Fruit fly (Drosophila melanogaster): ENCODE data around the gene Saf6.

Gene Saf6

dm6 chr2L:845341-846004, 29.7 kb upstream of the Saf6 start (continued):
- TF ChIP-seq CG11723 (GFP tag; optimal IDR thresholded peaks at IDR 0.05) (peak; percentile 72), Hand (GFP tag; optimal IDR thresholded peaks at IDR 0.05) (peak; percentile 79), sqz (GFP tag; optimal IDR thresholded peaks at IDR 0.05) (peak; percentile 44), CG2202 (tag; optimal IDR thresholded peaks at IDR 0.05) (peak; percentile 37), CG8281 (tag; optimal IDR thresholded peaks at IDR 0.05) (peak; percentile 70), CG8359 (GFP tag; optimal IDR thresholded peaks at IDR 0.05; ENCODE audit: borderline replicate concordance) (peak; percentile 37), CG6654 (GFP tag; optimal IDR thresholded peaks at IDR 0.05) (peak; percentile 58), pnt (GFP tag; optimal IDR thresholded peaks at IDR 0.05) (peak; percentile 88), gsb-n (tag; optimal IDR thresholded peaks at IDR 0.05) (peak; percentile 64), Rfx (GFP tag; IDR thresholded peaks at IDR 0.05) (peak; percentile 95), CG11398 (GFP tag; optimal IDR thresholded peaks at IDR 0.05) (peak; percentile 71), lab (GFP tag; optimal IDR thresholded peaks at IDR 0.05) (peak; percentile 95), CG4404 (GFP tag; IDR thresholded peaks at IDR 0.05) (peak; percentile 64), bsh (GFP tag; optimal IDR thresholded peaks at IDR 0.05) (peak; percentile 67 to 87), eve (GFP tag; optimal IDR thresholded peaks at IDR 0.05) (no peak), CG12744 (GFP tag; optimal IDR thresholded peaks at IDR 0.05) (peak; percentile 78), danr (GFP tag; IDR thresholded peaks at IDR 0.05) (peak; percentile 73; the same call in 1 of the 2 replicates), sim (GFP tag; IDR thresholded peaks at IDR 0.05) (no peak; the same call in none of the 2 replicates), Dip2 (GFP tag; IDR thresholded peaks at IDR 0.05) (no peak), CG7271 (tag; optimal IDR thresholded peaks at IDR 0.05) (no peak), D19B (GFP tag; optimal IDR thresholded peaks at IDR 0.05) (peak; percentile 59), CG15601 (tag; optimal IDR thresholded peaks at IDR 0.05) (peak; percentile 75), cas (GFP tag; IDR thresholded peaks at IDR 0.05) (peak; percentile 79), ash1 (GFP tag; optimal IDR thresholded peaks at IDR 0.05) (peak; percentile 34), ttk (GFP tag; IDR thresholded peaks at IDR 0.05) (peak; percentile 86), Gsc (GFP tag; IDR thresholded peaks at IDR 0.05) (peak; percentile 63), jing (GFP tag; optimal IDR thresholded peaks at IDR 0.05) (peak; percentile 66), ro (GFP tag; IDR thresholded peaks at IDR 0.05) (peak; percentile 78), CG18599 (GFP tag; optimal IDR thresholded peaks at IDR 0.05) (peak; percentile 91), crol (GFP tag; IDR thresholded peaks at IDR 0.05) (peak; percentile 87), slbo (GFP tag; IDR thresholded peaks at IDR 0.05) (peak; percentile 94), toy (GFP tag; IDR thresholded peaks at IDR 0.05) (no peak; the same call in 1 of the 2 replicates), E2f2 (GFP tag; IDR thresholded peaks at IDR 0.05) (peak; percentile 69), CG31388 (GFP tag; optimal IDR thresholded peaks at IDR 0.05) (peak; percentile 57), luna (GFP tag; optimal IDR thresholded peaks at IDR 0.05) (peak; percentile 26), Atf6 (GFP tag; IDR thresholded peaks at IDR 0.05) (peak; percentile 87), Fer3 (tag; optimal IDR thresholded peaks at IDR 0.05) (peak; percentile 91), Lim3 (GFP tag; IDR thresholded peaks at IDR 0.05) (peak; percentile 66), CG10267 (tag; optimal IDR thresholded peaks at IDR 0.05) (peak; percentile 68), cg (GFP tag; optimal IDR thresholded peaks at IDR 0.05) (no peak), kay (GFP tag; optimal IDR thresholded peaks at IDR 0.05) (peak; percentile 65), CG10462 (GFP tag; optimal IDR thresholded peaks at IDR 0.05) (peak; percentile 16), fd3F (GFP tag; optimal IDR thresholded peaks at IDR 0.05) (peak; percentile 83), CG18764 (GFP tag; optimal IDR thresholded peaks at IDR 0.05) (peak; percentile 81), MTF-1 (GFP tag; optimal IDR thresholded peaks at IDR 0.05; ENCODE audit: borderline replicate concordance) (peak; percentile 76), pan (optimal IDR thresholded peaks at IDR 0.05) (no peak), pan (GFP tag; optimal IDR thresholded peaks at IDR 0.05 in 1 of 2, IDR thresholded peaks at IDR 0.05 in 1 of 2) (peak in 1 of 2 experiments; percentile 92), CG10959 (GFP tag; IDR thresholded peaks at IDR 0.05) (peak; percentile 53; the same call in 1 of the 2 replicates), jigr1 (GFP tag; IDR thresholded peaks at IDR 0.05) (peak; percentile 62; the same call in 2 of the 3 replicates), al (GFP tag; IDR thresholded peaks at IDR 0.05) (peak; percentile 84)
